Worm (Caenorhabditis elegans) whole organism, L4 larva: Measurements from ENCODE around the gene unc-104.
"Not testable (repeated sequence)": the region's sequence is repeated elsewhere in the genome, so short reads cannot be mapped to it uniquely, and the experiment has no call there.

Experiments used
- D1046.2 ChIP-seq: fragments of 200-800 bp; sonication (Bioruptor generic); IDR thresholded peaks from 2 replicates; pipeline ENCODE4 v1.3.6; 2022; ENCODE audit warnings: missing genetic modification characterization, missing compliant biosample characterization
- F26F4.8 ChIP-seq: fragments of 200-800 bp; sonication (Bioruptor generic); conservative IDR thresholded peaks from 2 replicates; pipeline ENCODE4 v1.3.6; 2022; ENCODE audit warnings: missing genetic modification characterization, missing compliant biosample characterization
- F44E2.7 ChIP-seq: fragments of 200-800 bp; sonication (Bioruptor generic); IDR thresholded peaks from 2 replicates; pipeline ENCODE4 v2.1.2; 2022; ENCODE audit warnings: missing genetic modification characterization, missing compliant biosample characterization
- T26A8.4 ChIP-seq: fragments of 200-800 bp; sonication (Bioruptor generic); IDR thresholded peaks from 2 replicates; pipeline ENCODE4 v1.3.6; 2022; ENCODE audit warnings: missing genetic modification characterization, missing compliant biosample characterization
- Y105C5A.15 ChIP-seq: fragments of 200-800 bp; sonication (Bioruptor generic); IDR thresholded peaks from 2 replicates; pipeline ENCODE4 v1.3.6; 2022; ENCODE audit warnings: missing genetic modification characterization, missing compliant biosample characterization
- Y48G9A.11 ChIP-seq: fragments of 200-800 bp; sonication (Bioruptor generic); IDR thresholded peaks from 2 replicates; pipeline ENCODE4 v1.3.6; 2022; ENCODE audit warnings: missing genetic modification reagents, missing genetic modification characterization, missing compliant biosample characterization
- Y75B8A.6 ChIP-seq: fragments of 200-800 bp; sonication (Bioruptor generic); IDR thresholded peaks from 2 replicates; pipeline ENCODE4 v1.3.6; 2022; ENCODE audit warnings: missing genetic modification reagents, missing genetic modification characterization, missing compliant biosample characterization
- arid-1 ChIP-seq: fragments of 200-800 bp; sonication (Bioruptor generic); conservative IDR thresholded peaks from 2 replicates; pipeline ENCODE4 v1.3.6; 2022; ENCODE audit warnings: missing genetic modification reagents, missing genetic modification characterization, missing compliant biosample characterization
- ceh-20 ChIP-seq: fragments of 200-800 bp; sonication (Bioruptor generic); IDR thresholded peaks from 2 replicates; pipeline ENCODE4 v1.3.6; 2022; ENCODE audit warnings: missing genetic modification reagents, missing genetic modification characterization, missing compliant biosample characterization
- ctbp-1 ChIP-seq: fragments of 200-800 bp; sonication (Bioruptor generic); IDR thresholded peaks from 2 replicates; pipeline ENCODE4 v1.3.6; 2022; ENCODE audit warnings: missing genetic modification reagents, missing genetic modification characterization, missing compliant biosample characterization
- daf-16 ChIP-seq, 3 experiments: sonication (generic microtip); optimal IDR thresholded peaks; 2 replicates each; lab custom pipeline; 2016 to 2017; ENCODE audit warnings: missing genetic modification characterization in 3 of 3, missing genetic modification reagents in 3 of 3, mild to moderate bottlenecking in 2 of 3, missing compliant biosample characterization in 2 of 3, missing biosample characterization in 1 of 3, moderate library complexity in 1 of 3
- daf-8 ChIP-seq: fragments of 200-800 bp; sonication (Bioruptor generic); IDR thresholded peaks from 2 replicates; pipeline ENCODE4 v1.3.6; 2022; ENCODE audit warnings: missing genetic modification characterization, missing compliant biosample characterization
- dmd-6 ChIP-seq: fragments of 200-800 bp; sonication (Bioruptor generic); IDR thresholded peaks from 2 replicates; pipeline ENCODE4 v1.3.6; 2022; ENCODE audit warnings: missing genetic modification reagents, missing genetic modification characterization, missing compliant biosample characterization
- dmd-8 ChIP-seq: fragments of 200-800 bp; sonication (Bioruptor generic); IDR thresholded peaks from 2 replicates; pipeline ENCODE4 v1.3.6; 2022; ENCODE audit warnings: missing genetic modification characterization, missing compliant biosample characterization
- egl-43 ChIP-seq: fragments of 200-800 bp; sonication (Bioruptor generic); IDR thresholded peaks from 2 replicates; pipeline ENCODE4 v1.3.6; 2022; ENCODE audit warnings: missing genetic modification reagents, missing genetic modification characterization, missing compliant biosample characterization
- hmg-1.1 ChIP-seq: fragments of 200-800 bp; sonication (Bioruptor generic); IDR thresholded peaks from 2 replicates; pipeline ENCODE4 v1.3.6; 2022; ENCODE audit warnings: missing genetic modification reagents, missing genetic modification characterization, missing compliant biosample characterization
- lim-7 ChIP-seq: fragments of 200-800 bp; sonication (Bioruptor generic); IDR thresholded peaks from 2 replicates; pipeline ENCODE4 v1.3.6; 2022; ENCODE audit warnings: missing genetic modification characterization, missing compliant biosample characterization
- lin-1 ChIP-seq: fragments of 200-800 bp; sonication (Bioruptor generic); IDR thresholded peaks from 2 replicates; pipeline ENCODE4 v1.3.6; 2022; ENCODE audit warnings: missing genetic modification reagents, missing genetic modification characterization, missing compliant biosample characterization
- lin-29 ChIP-seq: fragments of 200-800 bp; sonication (Bioruptor generic); IDR thresholded peaks from 2 replicates; pipeline ENCODE4 v1.3.6; 2022; ENCODE audit warnings: missing genetic modification reagents, missing genetic modification characterization, missing compliant biosample characterization
- lin-38 ChIP-seq: fragments of 200-800 bp; sonication (Bioruptor generic); IDR thresholded peaks from 2 replicates; pipeline ENCODE4 v1.3.6; 2022; ENCODE audit warnings: missing genetic modification reagents, missing genetic modification characterization, missing compliant biosample characterization
- madf-5 ChIP-seq, 2 experiments: fragments of 200-800 bp; sonication (Bioruptor generic); IDR thresholded peaks; 2 replicates each; pipeline ENCODE4 v1.3.6; 2022; ENCODE audit warnings: missing compliant biosample characterization in 2 of 2, missing genetic modification characterization in 2 of 2
- mdt-29 ChIP-seq: fragments of 200-800 bp; sonication (Bioruptor generic); IDR thresholded peaks from 2 replicates; pipeline ENCODE4 v1.3.6; 2022; ENCODE audit warnings: missing genetic modification reagents, missing genetic modification characterization, missing compliant biosample characterization
- mes-2 ChIP-seq: sonication (generic microtip); optimal IDR thresholded peaks from 2 replicates; lab custom pipeline; 2016; ENCODE audit warnings: missing genotype, mild to moderate bottlenecking, missing genetic modification characterization, missing compliant biosample characterization; ENCODE audit not compliant: poor library complexity, severe bottlenecking
- nhr-41 ChIP-seq: fragments of 200-800 bp; sonication (Bioruptor generic); IDR thresholded peaks from 2 replicates; pipeline ENCODE4 v1.3.6; 2022; ENCODE audit warnings: missing genetic modification reagents, missing genetic modification characterization, missing compliant biosample characterization
- nhr-42 ChIP-seq: fragments of 200-800 bp; sonication (Bioruptor generic); IDR thresholded peaks from 2 replicates; pipeline ENCODE4 v1.3.6; 2022; ENCODE audit warnings: missing genetic modification characterization, missing compliant biosample characterization
- nhr-6 ChIP-seq: fragments of 150-350 bp; optimal IDR thresholded peaks from 2 replicates; lab custom pipeline; 2014; ENCODE audit warnings: missing biosample characterization, missing genetic modification characterization
- pha-4 ChIP-seq, 2 experiments: fragments of 150-350 bp in 1 of 2; fragments of 200-800 bp in 1 of 2; sonication (Bioruptor generic) in 1 of 2; IDR thresholded peaks in 1 of 2; optimal IDR thresholded peaks in 1 of 2; 2 replicates each; pipeline versions ENCODE4 v1.3.6 to Lab custom; 2014 to 2022; ENCODE audit warnings: missing genetic modification characterization in 2 of 2, missing genetic modification reagents in 2 of 2, missing biosample characterization in 1 of 2, missing compliant biosample characterization in 1 of 2
- php-3 ChIP-seq: fragments of 200-800 bp; sonication (Bioruptor generic); IDR thresholded peaks from 2 replicates; pipeline ENCODE4 v1.3.6; 2022; ENCODE audit warnings: missing genetic modification reagents, missing genetic modification characterization, missing compliant biosample characterization
- saeg-2 ChIP-seq: fragments of 200-800 bp; sonication (Bioruptor generic); IDR thresholded peaks from 2 replicates; pipeline ENCODE4 v1.3.6; 2022; ENCODE audit warnings: missing genetic modification reagents, missing genetic modification characterization, missing compliant biosample characterization
- set-16 ChIP-seq: fragments of 200-800 bp; sonication (Bioruptor generic); IDR thresholded peaks from 2 replicates; pipeline ENCODE4 v1.3.6; 2022; ENCODE audit warnings: missing genetic modification reagents, missing genetic modification characterization, missing compliant biosample characterization
- snpc-1.2 ChIP-seq: fragments of 200-800 bp; sonication (Bioruptor generic); IDR thresholded peaks from 2 replicates; pipeline ENCODE4 v1.3.6; 2022; ENCODE audit warnings: missing genetic modification reagents, missing genetic modification characterization, missing compliant biosample characterization
- tra-1 ChIP-seq: fragments of 200-800 bp; sonication (Bioruptor generic); IDR thresholded peaks from 2 replicates; pipeline ENCODE4 v1.3.6; 2022; ENCODE audit warnings: missing genetic modification reagents, missing genetic modification characterization, missing compliant biosample characterization
- unc-130 ChIP-seq: sonication (generic microtip); optimal IDR thresholded peaks from 2 replicates; lab custom pipeline; 2016; ENCODE audit warnings: missing genetic modification reagents, missing genetic modification characterization, missing compliant biosample characterization
- vab-7 ChIP-seq: fragments of 200-800 bp; sonication (Bioruptor generic); IDR thresholded peaks from 2 replicates; pipeline ENCODE4 v1.3.6; 2022; ENCODE audit warnings: missing genetic modification reagents, missing genetic modification characterization, missing compliant biosample characterization
- zfp-3 ChIP-seq: fragments of 200-800 bp; sonication (Bioruptor generic); conservative IDR thresholded peaks from 2 replicates; pipeline ENCODE4 v1.3.6; 2022; ENCODE audit warnings: missing genetic modification reagents, missing genetic modification characterization, missing compliant biosample characterization

Gene unc-104

ce11 chrII:7037659-7038342 is 43.0 kb downstream of the unc-104 start, which contains the start of gene cin-4:
Gene cin-4, plus strand, starts transcription at chrII:7038292.
- TF ChIP-seq madf-5 (GFP tag; IDR thresholded peaks at IDR 0.05; lab: Robert Waterston, UW): no peak
- TF ChIP-seq unc-130 (GFP tag; lab: Kevin White, UChicago): peak; percentile 42
- no peak for TF ChIP-seq dmd-6 (GFP tag; lab: Robert Waterston, UW)
- peak; percentile 54 for TF ChIP-seq lin-38 (GFP tag; lab: Robert Waterston, UW)
- TF ChIP-seq daf-16 (GFP tag; optimal IDR thresholded peaks at IDR 0.05; lab: Kevin White, UChicago): no peak
- no peak for TF ChIP-seq daf-16 (tag; optimal IDR thresholded peaks at IDR 0.05; lab: Kevin White, UChicago)
- no peak for TF ChIP-seq nhr-6 (tag; lab: Kevin White, UChicago)
- TF ChIP-seq Y48G9A.11 (GFP tag; lab: Robert Waterston, UW): peak; percentile 47; the same call in 1 of the 2 replicates

DNA sequence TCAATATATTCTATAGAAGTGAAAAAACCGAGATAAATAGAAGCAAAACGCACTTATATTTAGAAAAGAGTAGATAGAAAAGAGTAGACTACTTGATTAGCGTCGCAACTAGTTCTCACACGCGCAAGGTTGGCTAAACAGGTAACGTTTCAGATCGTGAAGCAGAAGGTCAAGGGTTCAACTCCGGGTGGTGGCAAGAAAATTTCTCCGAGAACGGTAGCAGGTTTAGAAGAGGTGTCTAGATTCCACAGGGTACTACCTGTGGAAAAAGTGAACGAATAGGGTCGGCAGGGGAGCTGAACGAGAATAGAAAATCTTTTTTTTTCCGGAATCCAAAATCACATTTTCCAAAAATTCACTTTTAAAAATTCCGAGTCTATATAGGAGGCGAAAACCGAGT is 47.3 kb downstream of the unc-104 start:
- peak; percentile 81 for TF ChIP-seq Y105C5A.15 (GFP tag; lab: Robert Waterston, UW)
- TF ChIP-seq F26F4.8 (GFP tag; lab: Robert Waterston, UW): peak; percentile 95
- peak; percentile 60; the same call in 1 of the 2 replicates for TF ChIP-seq nhr-41 (GFP tag; lab: Robert Waterston, UW)
- 0 out of 2 replicates have a peak, but pooled peaks have one; percentile 30 for TF ChIP-seq lin-29
- peak; percentile 80 for TF ChIP-seq tra-1
- peak; percentile 58; the same call in 1 of the 2 replicates for TF ChIP-seq lin-1 (GFP tag; lab: Robert Waterston, UW)
- TF ChIP-seq saeg-2 (GFP tag; lab: Robert Waterston, UW): 0 out of 2 replicates have a peak, but pooled peaks have one; percentile 15
- TF ChIP-seq T26A8.4: peak; percentile 73
- peak; percentile 87 for TF ChIP-seq pha-4 (GFP tag; IDR thresholded peaks at IDR 0.05; lab: Robert Waterston, UW)
- not testable (repeated sequence) for TF ChIP-seq pha-4 (tag; optimal IDR thresholded peaks at IDR 0.05; lab: Kevin White, UChicago)
- TF ChIP-seq snpc-1.2 (GFP tag; lab: Robert Waterston, UW): peak; percentile 78
- TF ChIP-seq mes-2 (tag; lab: Kevin White, UChicago): peak; percentile 3
- peak; percentile 74; the same call in 1 of the 2 replicates for TF ChIP-seq D1046.2 (GFP tag; lab: Robert Waterston, UW)
- 0 out of 2 replicates have a peak, but pooled peaks have one; percentile 13 for TF ChIP-seq set-16 (GFP tag; lab: Robert Waterston, UW)
- TF ChIP-seq dmd-8 (GFP tag; lab: Robert Waterston, UW): peak; percentile 96
- TF ChIP-seq arid-1 (GFP tag; lab: Robert Waterston, UW): peak; percentile 75
- TF ChIP-seq vab-7 (GFP tag; lab: Robert Waterston, UW): peak; percentile 69
- TF ChIP-seq dmd-6 (GFP tag; lab: Robert Waterston, UW): peak; percentile 29; the same call in 1 of the 2 replicates
- TF ChIP-seq Y48G9A.11 (GFP tag; lab: Robert Waterston, UW): peak; percentile 81
- peak; percentile 91; the same call in 1 of the 2 replicates for TF ChIP-seq F44E2.7 (GFP tag; lab: Robert Waterston, UW)
- TF ChIP-seq madf-5 (GFP tag; IDR thresholded peaks at IDR 0.05; lab: Robert Waterston, UW): peak; percentile 38 to 92; a peak in 3 of 4 replicates
- TF ChIP-seq daf-8 (GFP tag; lab: Robert Waterston, UW): 0 out of 2 replicates have a peak, but pooled peaks have one; percentile 61
- peak; percentile 73 for TF ChIP-seq ctbp-1
- peak; percentile 79 for TF ChIP-seq lim-7 (GFP tag; lab: Robert Waterston, UW)
- peak; percentile 82 for TF ChIP-seq lin-38 (GFP tag; lab: Robert Waterston, UW)
- TF ChIP-seq egl-43 (GFP tag; lab: Robert Waterston, UW): peak; percentile 90
- peak; percentile 24; the same call in 1 of the 2 replicates for TF ChIP-seq ceh-20 (GFP tag; lab: Robert Waterston, UW)
- TF ChIP-seq zfp-3 (GFP tag; lab: Robert Waterston, UW): peak; percentile 46; the same call in 1 of the 2 replicates
- TF ChIP-seq nhr-42: peak; percentile 58; the same call in 1 of the 2 replicates
- TF ChIP-seq mdt-29: peak; percentile 70
- TF ChIP-seq php-3 (GFP tag; lab: Robert Waterston, UW): peak; percentile 52; the same call in 1 of the 2 replicates
- peak; percentile 48; the same call in 1 of the 2 replicates for TF ChIP-seq hmg-1.1 (GFP tag; lab: Robert Waterston, UW)
- TF ChIP-seq Y75B8A.6 (GFP tag; lab: Robert Waterston, UW): 0 out of 2 replicates have a peak, but pooled peaks have one; percentile 15
